Fruit fly (Drosophila melanogaster): ENCODE results near the gene CG5397.
A peak's percentile ranks its signal among the peaks of the same experiment; 100 is the strongest.

CG5397 gene

DNA sequence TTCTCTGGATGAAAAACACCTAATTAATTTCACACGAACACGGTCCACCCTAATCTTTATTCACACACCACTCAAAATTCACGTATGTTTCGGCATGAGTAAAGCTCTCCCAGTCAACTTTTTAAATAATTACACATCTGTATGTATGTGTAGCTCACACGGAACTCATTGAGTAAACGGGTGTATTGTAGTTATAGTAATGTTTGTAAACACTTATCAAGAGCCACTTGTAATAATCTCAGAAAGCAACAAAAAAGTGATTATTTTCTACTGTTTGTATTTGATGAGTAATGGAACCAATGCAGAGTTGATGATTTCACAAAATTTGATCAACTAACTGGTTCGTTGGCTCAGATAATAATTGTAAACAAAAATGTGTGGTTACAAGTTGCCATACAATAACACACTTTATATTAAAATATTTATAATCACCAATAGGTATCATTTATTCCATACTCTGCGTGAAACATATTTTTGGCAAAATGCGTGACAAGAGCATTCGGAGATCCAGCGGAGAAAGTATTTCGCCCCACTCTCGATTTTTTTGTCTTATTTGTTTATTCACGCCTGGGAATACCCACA lies 21.9 kb upstream of the CG5397 start:
- peak; percentile 61 for TF ChIP-seq ATbp (GFP tag; optimal IDR thresholded peaks at IDR 0.05)
- TF ChIP-seq en (GFP tag; optimal IDR thresholded peaks at IDR 0.05), result no peak
- peak; percentile 62 for TF ChIP-seq tio (GFP tag; optimal IDR thresholded peaks at IDR 0.05)
- peak; percentile 19 for TF ChIP-seq sd (tag; optimal IDR thresholded peaks at IDR 0.05)
- TF ChIP-seq CG4820 (GFP tag; optimal IDR thresholded peaks at IDR 0.05), result no peak
- TF ChIP-seq CG11695 (GFP tag; IDR thresholded peaks at IDR 0.05), result 0 out of 3 replicates have a peak, but pooled peaks have one; percentile 27
- peak; percentile 76 for TF ChIP-seq gem (tag; optimal IDR thresholded peaks at IDR 0.05)
- TF ChIP-seq Oaz (GFP tag; IDR thresholded peaks at IDR 0.05), result peak; percentile 34
- TF ChIP-seq CG2889 (GFP tag; IDR thresholded peaks at IDR 0.05), result no peak
- peak; percentile 27 for TF ChIP-seq CoRest (tag; optimal IDR thresholded peaks at IDR 0.05)
- TF ChIP-seq Sox102F (GFP tag; optimal IDR thresholded peaks at IDR 0.05), result peak; percentile 83
- TF ChIP-seq CG8924 (tag; optimal IDR thresholded peaks at IDR 0.05), result peak; percentile 38
- peak; percentile 20 for TF ChIP-seq CG16815 (GFP tag; optimal IDR thresholded peaks at IDR 0.05)
- TF ChIP-seq CG12391 (tag; optimal IDR thresholded peaks at IDR 0.05), result peak; percentile 52
- 0 out of 3 replicates have a peak, but pooled peaks have one; percentile 38 for TF ChIP-seq Optix (GFP tag; IDR thresholded peaks at IDR 0.05)
- TF ChIP-seq Hmr (GFP tag; optimal IDR thresholded peaks at IDR 0.05), result peak; percentile 42
- no peak for TF ChIP-seq CG1233 (GFP tag; optimal IDR thresholded peaks at IDR 0.05)
- TF ChIP-seq CG7745 (tag; optimal IDR thresholded peaks at IDR 0.05), result no peak
- peak; percentile 35; the same call in 1 of the 2 replicates for TF ChIP-seq E2f2 (GFP tag; IDR thresholded peaks at IDR 0.05)
- peak; percentile 29 for TF ChIP-seq cato (GFP tag; optimal IDR thresholded peaks at IDR 0.05; ENCODE audit: borderline replicate concordance)
- TF ChIP-seq Chrac-16 (GFP tag; optimal IDR thresholded peaks at IDR 0.05), result no peak
- TF ChIP-seq CG43689 (GFP tag; IDR thresholded peaks at IDR 0.05), result peak; percentile 47; the same call in 1 of the 2 replicates
- peak; percentile 73 for TF ChIP-seq slbo (GFP tag; IDR thresholded peaks at IDR 0.05)
- TF ChIP-seq Hsf (GFP tag; optimal IDR thresholded peaks at IDR 0.05), result peak; percentile 33
- peak; percentile 27; the same call in 1 of the 2 replicates for TF ChIP-seq seq (GFP tag; IDR thresholded peaks at IDR 0.05)
- TF ChIP-seq PHDP (tag; optimal IDR thresholded peaks at IDR 0.05), result peak; percentile 65
- 0 out of 3 replicates have a peak, but pooled peaks have one; percentile 30 for TF ChIP-seq otp (GFP tag; IDR thresholded peaks at IDR 0.05)
- no peak for TF ChIP-seq trh (GFP tag; optimal IDR thresholded peaks at IDR 0.05)
- TF ChIP-seq inv (GFP tag; IDR thresholded peaks at IDR 0.05; ENCODE audit: partially characterized antibody), result no peak
- no peak for TF ChIP-seq rib (GFP tag; IDR thresholded peaks at IDR 0.05)
- peak; percentile 47 for TF ChIP-seq Rfx (GFP tag; IDR thresholded peaks at IDR 0.05)
- peak; percentile 82 for TF ChIP-seq ci (GFP tag; IDR thresholded peaks at IDR 0.05)
- TF ChIP-seq CG11504 (tag; optimal IDR thresholded peaks at IDR 0.05), result no peak
- TF ChIP-seq Xrp1 (GFP tag; IDR thresholded peaks at IDR 0.05), result 0 out of 2 replicates have a peak, but pooled peaks have one; percentile 8
- no peak for TF ChIP-seq dpn (GFP tag; optimal IDR thresholded peaks at IDR 0.05)
- TF ChIP-seq sima (GFP tag; optimal IDR thresholded peaks at IDR 0.05), result no peak
- TF ChIP-seq gcm (GFP tag; optimal IDR thresholded peaks at IDR 0.05), result peak; percentile 7
- peak; percentile 56; the same call in 1 of the 2 replicates for TF ChIP-seq CG5953 (GFP tag; IDR thresholded peaks at IDR 0.05)
- no peak for TF ChIP-seq CG11398 (GFP tag; optimal IDR thresholded peaks at IDR 0.05)
- peak; percentile 60; the same call in 1 of the 2 replicates for TF ChIP-seq Atf6 (GFP tag; IDR thresholded peaks at IDR 0.05)
- peak; percentile 15 for TF ChIP-seq CG1602 (GFP tag; optimal IDR thresholded peaks at IDR 0.05)
- no peak for TF ChIP-seq Bdp1 (GFP tag; optimal IDR thresholded peaks at IDR 0.05)
- no peak for TF ChIP-seq CG15011 (GFP tag; optimal IDR thresholded peaks at IDR 0.05)
- peak; percentile 57 for TF ChIP-seq CG12769 (tag; optimal IDR thresholded peaks at IDR 0.05)
- no peak for TF ChIP-seq ssp (GFP tag; IDR thresholded peaks at IDR 0.05)
- TF ChIP-seq CrebB (tag; optimal IDR thresholded peaks at IDR 0.05), result peak; percentile 31
- peak; percentile 10 for TF ChIP-seq CG30403 (GFP tag; optimal IDR thresholded peaks at IDR 0.05)
- peak; percentile 24 for TF ChIP-seq CG9932 (GFP tag; IDR thresholded peaks at IDR 0.05)
- TF ChIP-seq CG15269 (tag; optimal IDR thresholded peaks at IDR 0.05), result peak; percentile 48
- TF ChIP-seq Ptx1 (GFP tag; IDR thresholded peaks at IDR 0.05), result 0 out of 2 replicates have a peak, but pooled peaks have one; percentile 20
